Worm (Caenorhabditis elegans): ENCODE measurements around the gene T19C4.24.

The T19C4.24 gene

ce11 chrV:11182925-11183324, 36.1 kb upstream of the T19C4.24 start, which contains the start of gene cnc-10:
cnc-10 (plus strand) TSS chrV:11183225.
- TF ChIP-seq snu-23 (GFP tag; optimal IDR thresholded peaks at IDR 0.05) (peak; percentile 16), elt-3 (tag; optimal IDR thresholded peaks at IDR 0.05) (peak in 1 of 6 experiments; percentile 18), lin-14 (GFP tag; optimal IDR thresholded peaks at IDR 0.05) (peak; percentile 11), dpl-1 (GFP tag; optimal IDR thresholded peaks at IDR 0.05) (no peak), ama-1 (optimal IDR thresholded peaks at IDR 0.05) (no peak), blmp-1 (tag; optimal IDR thresholded peaks at IDR 0.05) (peak; percentile 42), egl-27 (tag; optimal IDR thresholded peaks at IDR 0.05) (no peak)

- TF ChIP-seq nhr-85 (tag) (peak; percentile 89), F16B12.6 (tag; optimal IDR thresholded peaks at IDR 0.05) (no peak), ets-5 (GFP tag; IDR thresholded peaks at IDR 0.05) (no peak), nhr-47 (tag; optimal IDR thresholded peaks at IDR 0.05) (no peak), irx-1 (tag; optimal IDR thresholded peaks at IDR 0.05) (no peak), efl-1 (optimal IDR thresholded peaks at IDR 0.05) (no peak), efl-1 (GFP tag; optimal IDR thresholded peaks at IDR 0.05 in 1 of 2) (peak in 1 of 2 experiments; percentile 8), ceh-8 (GFP tag; optimal IDR thresholded peaks at IDR 0.05) (no peak), nhr-20 (tag; optimal IDR thresholded peaks at IDR 0.05) (peak; percentile 24), C04F5.9 (tag; optimal IDR thresholded peaks at IDR 0.05) (no peak), lin-14 (GFP tag; optimal IDR thresholded peaks at IDR 0.05) (peak; percentile 51), egl-27 (tag; optimal IDR thresholded peaks at IDR 0.05) (no peak), nhr-71 (tag; optimal IDR thresholded peaks at IDR 0.05) (no peak), mep-1 (tag; optimal IDR thresholded peaks at IDR 0.05) (no peak), unc-62 (GFP tag; optimal IDR thresholded peaks at IDR 0.05) (no peak), elt-3 (tag; optimal IDR thresholded peaks at IDR 0.05) (peak in 1 of 6 experiments; percentile 3), alr-1 (tag; optimal IDR thresholded peaks at IDR 0.05; ENCODE audit: borderline replicate concordance) (no peak), sox-4 (tag; optimal IDR thresholded peaks at IDR 0.05) (no peak)
Observed at ce11 chrV:11180951-11181350, 34.1 kb upstream of the T19C4.24 start.

- TF ChIP-seq sox-4 (tag; optimal IDR thresholded peaks at IDR 0.05) (no peak), aly-2 (tag; optimal IDR thresholded peaks at IDR 0.05) (no peak), hpl-2 (GFP tag; optimal IDR thresholded peaks at IDR 0.05) (no peak), efl-1 (optimal IDR thresholded peaks at IDR 0.05) (no peak), efl-1 (GFP tag; optimal IDR thresholded peaks at IDR 0.05 in 1 of 2) (no peak), blmp-1 (tag; optimal IDR thresholded peaks at IDR 0.05) (no peak), nhr-237 (tag; optimal IDR thresholded peaks at IDR 0.05) (no peak), fkh-8 (tag; optimal IDR thresholded peaks at IDR 0.05) (peak; percentile 20)
Observed at ce11 chrV:11177577-11177976, 30.8 kb upstream of the T19C4.24 start, which contains the start of gene gpa-1. gpa-1 (minus strand) TSS chrV:11177677.

- TF ChIP-seq nhr-77 (tag; optimal IDR thresholded peaks at IDR 0.05) (peak; percentile 13), rnt-1 (tag; optimal IDR thresholded peaks at IDR 0.05) (peak; percentile 82), nhr-19 (GFP tag; conservative IDR thresholded peaks at IDR 0.05) (peak; percentile 88), nhr-47 (tag; optimal IDR thresholded peaks at IDR 0.05) (peak; percentile 76), lin-39 (tag; optimal IDR thresholded peaks at IDR 0.05) (peak; percentile 17), elt-2 (tag; optimal IDR thresholded peaks at IDR 0.05) (peak; percentile 93), nhr-85 (tag) (peak; percentile 86), nhr-20 (tag; optimal IDR thresholded peaks at IDR 0.05) (peak; percentile 74), xbp-1 (tag; optimal IDR thresholded peaks at IDR 0.05) (peak; percentile 10), lsy-2 (tag; optimal IDR thresholded peaks at IDR 0.05) (peak in 1 of 2 experiments; percentile 11), lin-13 (GFP tag; optimal IDR thresholded peaks at IDR 0.05) (peak; percentile 32), nhr-71 (tag; optimal IDR thresholded peaks at IDR 0.05) (peak; percentile 82), grh-1 (GFP tag; IDR thresholded peaks at IDR 0.05) (peak; percentile 46), snpc-4 (tag; optimal IDR thresholded peaks at IDR 0.05) (peak; percentile 97), lin-14 (GFP tag; optimal IDR thresholded peaks at IDR 0.05) (peak; percentile 64), ceh-88 (GFP tag; IDR thresholded peaks at IDR 0.05) (0 out of 2 replicates have a peak, but pooled peaks have one; percentile 2), snu-23 (GFP tag; optimal IDR thresholded peaks at IDR 0.05) (peak; percentile 60), swsn-7 (tag; optimal IDR thresholded peaks at IDR 0.05) (peak; percentile 65), nhr-90 (tag; optimal IDR thresholded peaks at IDR 0.05; ENCODE audit: poor library complexity) (peak; percentile 82), mdl-1 (tag; optimal IDR thresholded peaks at IDR 0.05) (peak in 1 of 2 experiments; percentile 16), lin-35 (GFP tag; optimal IDR thresholded peaks at IDR 0.05) (peak in 1 of 2 experiments; percentile 29), elt-3 (tag; optimal IDR thresholded peaks at IDR 0.05) (peak in 4 of 6 experiments; percentile 16 to 55 (median 40)), efl-1 (optimal IDR thresholded peaks at IDR 0.05) (peak in 1 of 2 experiments; percentile 17), efl-1 (GFP tag; optimal IDR thresholded peaks at IDR 0.05 in 1 of 2) (peak in 1 of 2 experiments; percentile 85)
Observed at ce11 chrV:11176693-11177304, 30.0 kb upstream of the T19C4.24 start.

All from whole organism, L1 larva.